Worm (Caenorhabditis elegans): ENCODE data around the gene sru-29.

DNA sequence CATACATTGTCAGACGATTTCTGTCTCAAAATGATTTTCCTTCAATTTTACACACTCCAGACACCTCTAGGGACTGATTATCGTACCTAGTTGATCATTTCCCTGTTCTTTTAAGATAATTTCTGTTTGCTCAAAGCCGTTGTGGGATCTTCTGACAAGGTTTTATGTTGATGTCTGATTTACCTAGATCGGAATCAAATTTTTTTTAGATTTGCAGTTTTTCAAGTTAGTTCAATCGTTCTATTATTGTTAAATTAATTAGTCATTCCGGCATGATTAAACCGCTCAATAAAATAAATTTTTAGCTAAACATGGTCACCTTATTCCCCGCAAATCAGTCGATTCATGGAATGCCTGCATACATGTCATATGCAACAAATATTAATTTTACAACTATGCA is 2.3 kb downstream of the sru-29 start, which contains the start of gene sru-30:
- TF ChIP-seq aha-1 (tag) = no peak
- no peak for TF ChIP-seq Y105C5A.15 (GFP tag; IDR thresholded peaks at IDR 0.05)
- TF ChIP-seq F10B5.3 (tag; optimal IDR thresholded peaks at IDR 0.05) = no peak
- no peak for TF ChIP-seq F37D6.2 (tag; optimal IDR thresholded peaks at IDR 0.05)
- TF ChIP-seq nhr-28 (tag; optimal IDR thresholded peaks at IDR 0.05) = no peak
- TF ChIP-seq D1046.2 (GFP tag; IDR thresholded peaks at IDR 0.05) = no peak
- TF ChIP-seq dmd-6 (GFP tag; IDR thresholded peaks at IDR 0.05) = no peak
- TF ChIP-seq ceh-82 (tag; optimal IDR thresholded peaks at IDR 0.05) = no peak
- TF ChIP-seq nhr-77 (tag; optimal IDR thresholded peaks at IDR 0.05) = no peak
- no peak for TF ChIP-seq lin-1 (GFP tag; IDR thresholded peaks at IDR 0.05)
- no peak for TF ChIP-seq nhr-76 (tag; optimal IDR thresholded peaks at IDR 0.05)
- no peak for TF ChIP-seq dmd-8 (GFP tag; IDR thresholded peaks at IDR 0.05)
- no peak for TF ChIP-seq hlh-11 (tag; optimal IDR thresholded peaks at IDR 0.05)
- no peak for TF ChIP-seq ces-1 (GFP tag; optimal IDR thresholded peaks at IDR 0.05)
